Fruit fly (Drosophila melanogaster): ENCODE results near the gene CG7945.

- TF ChIP-seq pan (optimal IDR thresholded peaks at IDR 0.05) (no peak), Dll (optimal IDR thresholded peaks at IDR 0.05) (no peak)
Observed at dm6 chr3L:15498745-15499144, 25.2 kb downstream of the CG7945 start, which contains the start of gene CG7275.

All from whole organism.